1 worm cellular context compared by ENCODE assay signal in genomic region chrX:13340970-13341369, ce11.
TF ChIP-seq lines count a peak whose summit lies in the region.

No protein-coding gene starts in this region.

TF ChIP-seq in whole organism, L1 larva, 84 proteins besides CTCF, POLR2A, EP300 and RAD21 (continued from another document):
- TF ChIP-seq pag-3 (tag; optimal IDR thresholded peaks at IDR 0.05; lab: Kevin White, UChicago; ENCODE audit: borderline replicate concordance, insufficient read depth) = peak; percentile 64
